Fruit fly (Drosophila melanogaster) whole organism: Measurements from ENCODE around the gene CG14452.

Source experiments
- CG8478 ChIP-seq: fragments of >200 bp; optimal IDR thresholded peaks from 2 replicates; lab custom pipeline; 2018; ENCODE audit warnings: inconsistent platforms
- Dll ChIP-seq: fragments of >200 bp; optimal IDR thresholded peaks from 2 replicates; lab custom pipeline; 2017
- pan ChIP-seq: fragments of >200 bp; optimal IDR thresholded peaks from 2 replicates; lab custom pipeline; 2017
- psq ChIP-seq: fragments of >200 bp; optimal IDR thresholded peaks from 2 replicates; lab custom pipeline; 2017
- usp ChIP-seq: fragments of >200 bp; optimal IDR thresholded peaks from 2 replicates; lab custom pipeline; 2017; ENCODE audit warnings: missing biosample characterization, missing genetic modification characterization, mixed read lengths

DNA sequence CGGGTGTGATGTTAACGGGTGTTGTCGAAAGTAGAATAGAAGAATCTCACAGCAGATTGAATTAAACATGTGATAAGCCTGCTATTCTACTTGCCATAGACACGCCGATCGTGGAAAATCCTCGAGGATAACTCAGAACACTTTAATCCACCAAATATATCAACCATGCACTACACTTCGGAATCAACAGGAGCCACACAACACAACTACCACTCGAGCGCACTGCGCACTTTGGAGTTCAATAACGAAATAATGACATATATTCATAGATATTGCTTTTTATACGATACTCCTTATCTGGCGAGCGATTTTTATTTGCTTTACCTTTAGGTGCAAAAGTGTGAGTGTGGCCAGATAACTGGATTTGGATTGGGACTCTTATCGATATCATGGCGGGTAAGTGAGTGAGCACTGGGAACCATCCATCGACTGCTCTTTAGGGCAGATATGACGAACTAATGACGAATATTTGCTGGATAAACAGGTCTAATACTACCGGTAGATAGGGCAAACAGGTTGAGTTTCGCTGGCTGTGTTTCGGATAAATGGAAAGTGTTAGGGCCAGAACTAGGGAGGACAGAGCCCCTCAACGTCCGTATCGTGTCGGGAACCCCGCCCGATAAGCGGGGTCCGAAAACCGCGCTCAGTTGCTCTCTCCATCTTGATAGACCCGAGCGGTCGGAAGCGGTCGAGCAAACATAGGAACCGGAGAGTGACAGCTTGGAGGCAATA is 26.3 kb upstream of the CG14452 start, which contains the start of gene Jhbp6:
- TF ChIP-seq psq (lab: Kevin White, UChicago) (no peak), Dll (lab: Kevin White, UChicago) (no peak), usp (no peak), pan (lab: Kevin White, UChicago) (no peak), CG8478 (no peak)
